Fruit fly (Drosophila melanogaster) whole organism, embryonic: ENCODE data around the gene Enoph.

Experiments
- Abd-B ChIP-seq: fragments of 200-800 bp; sonication (Bioruptor generic); optimal IDR thresholded peaks from 2 replicates; lab custom pipeline; 2018; ENCODE audit warnings: missing biosample characterization, mild to moderate bottlenecking, missing genetic modification characterization, moderate library complexity
- Ada2b ChIP-seq: fragments of 200-800 bp; sonication (Bioruptor generic); IDR thresholded peaks from 2 replicates; pipeline ENCODE4 v1.3.6; 2022; ENCODE audit warnings: missing biosample characterization, missing genetic modification characterization
- B-H1 ChIP-seq: fragments of 200-800 bp; sonication (Bioruptor generic); IDR thresholded peaks from 3 replicates; pipeline ENCODE4 v1.3.6; 2022; ENCODE audit warnings: missing biosample characterization, missing genetic modification characterization
- CG12155 ChIP-seq: fragments of 200-800 bp; sonication (Bioruptor generic); optimal IDR thresholded peaks from 3 replicates; lab custom pipeline; 2016; ENCODE audit warnings: missing biosample characterization, missing genetic modification characterization
- CG14014 ChIP-seq: fragments of 200-800 bp; sonication (Bioruptor generic); IDR thresholded peaks from 2 replicates; pipeline ENCODE4 v1.3.6; 2022; ENCODE audit warnings: missing biosample characterization, missing genetic modification characterization
- CG14441 ChIP-seq: fragments of 200-800 bp; sonication (Bioruptor generic); IDR thresholded peaks from 2 replicates; pipeline ENCODE4 v1.3.6; 2022; ENCODE audit warnings: missing biosample characterization, missing genetic modification characterization
- CG18476 ChIP-seq: fragments of 200-800 bp; sonication (Bioruptor generic); optimal IDR thresholded peaks from 2 replicates; lab custom pipeline; 2016; ENCODE audit warnings: missing biosample characterization, mild to moderate bottlenecking, missing genetic modification characterization
- CG2678 ChIP-seq: fragments of 200-800 bp; sonication (Bioruptor generic); optimal IDR thresholded peaks from 3 replicates; lab custom pipeline; 2019; ENCODE audit warnings: missing biosample characterization, mild to moderate bottlenecking, missing genetic modification characterization, moderate library complexity
- CG3065 ChIP-seq: fragments of 200-800 bp; sonication (Bioruptor generic); optimal IDR thresholded peaks from 2 replicates; lab custom pipeline; 2016; ENCODE audit warnings: missing biosample characterization, missing genetic modification characterization
- CG32532 ChIP-seq: fragments of 200-800 bp; sonication (Bioruptor generic); IDR thresholded peaks from 2 replicates; pipeline ENCODE4 v1.3.6; 2022; ENCODE audit warnings: missing biosample characterization, missing genetic modification characterization
- CG33213 ChIP-seq: fragments of 200-800 bp; sonication (Bioruptor generic); optimal IDR thresholded peaks from 3 replicates; lab custom pipeline; 2016; ENCODE audit warnings: missing biosample characterization, missing genetic modification characterization
- CG4360 ChIP-seq: fragments of 200-800 bp; sonication (Bioruptor generic); IDR thresholded peaks from 2 replicates; pipeline ENCODE4 v1.3.6; 2022; ENCODE audit warnings: missing biosample characterization, missing genetic modification characterization
- CG4404 ChIP-seq: fragments of 200-800 bp; sonication (Bioruptor generic); IDR thresholded peaks from 2 replicates; pipeline ENCODE4 v1.3.6; 2022; ENCODE audit warnings: missing biosample characterization, missing genetic modification characterization
- CG4854 ChIP-seq: fragments of 200-800 bp; sonication (Bioruptor generic); optimal IDR thresholded peaks from 2 replicates; lab custom pipeline; 2016; ENCODE audit warnings: missing biosample characterization, missing genetic modification characterization, inconsistent platforms
- CG7271 ChIP-seq: fragments of 200-800 bp; sonication (Bioruptor generic); optimal IDR thresholded peaks from 2 replicates; lab custom pipeline; 2018; ENCODE audit warnings: missing biosample characterization, mild to moderate bottlenecking, missing genetic modification characterization, moderate library complexity
- CG7963 ChIP-seq: fragments of 200-800 bp; sonication (Bioruptor generic); IDR thresholded peaks from 3 replicates; pipeline ENCODE4 v1.3.6; 2022; ENCODE audit warnings: missing biosample characterization, missing genetic modification characterization; ENCODE audit not compliant: partially characterized antibody
- CrebB ChIP-seq: fragments of 200-800 bp; sonication (Bioruptor generic); optimal IDR thresholded peaks from 3 replicates; lab custom pipeline; 2018; ENCODE audit warnings: missing biosample characterization, mild to moderate bottlenecking, missing genetic modification characterization
- Doc2 ChIP-seq: fragments of 200-800 bp; sonication (Bioruptor generic); IDR thresholded peaks from 2 replicates; pipeline ENCODE4 v1.3.6; 2022; ENCODE audit warnings: missing biosample characterization, missing genetic modification characterization
- Ets97D ChIP-seq: fragments of 200-800 bp; sonication (Bioruptor generic); optimal IDR thresholded peaks from 3 replicates; lab custom pipeline; 2016; ENCODE audit warnings: missing biosample characterization, missing genetic modification characterization
- HLH3B ChIP-seq: fragments of 200-800 bp; sonication (Bioruptor generic); IDR thresholded peaks from 2 replicates; pipeline ENCODE4 v1.3.6; 2022; ENCODE audit warnings: missing biosample characterization, missing genetic modification characterization
- Hsf ChIP-seq: fragments of 200-800 bp; sonication (Bioruptor generic); optimal IDR thresholded peaks from 3 replicates; lab custom pipeline; 2016; ENCODE audit warnings: missing biosample characterization, missing genetic modification characterization
- Meics ChIP-seq: fragments of 200-800 bp; sonication (Bioruptor generic); optimal IDR thresholded peaks from 2 replicates; lab custom pipeline; 2017; ENCODE audit warnings: missing biosample characterization, mild to moderate bottlenecking, missing genetic modification characterization
- Myb ChIP-seq: fragments of 200-800 bp; sonication (Bioruptor generic); optimal IDR thresholded peaks from 2 replicates; lab custom pipeline; 2016; ENCODE audit warnings: missing biosample characterization, missing genetic modification characterization
- NC2α ChIP-seq: fragments of 200-800 bp; sonication (Bioruptor generic); optimal IDR thresholded peaks from 2 replicates; lab custom pipeline; 2016; ENCODE audit warnings: missing biosample characterization, missing genetic modification characterization
- Scr ChIP-seq: fragments of 200-800 bp; sonication (Bioruptor generic); IDR thresholded peaks from 2 replicates; pipeline ENCODE4 v1.3.6; 2022; ENCODE audit warnings: missing biosample characterization, missing genetic modification characterization; ENCODE audit not compliant: partially characterized antibody
- Sox102F ChIP-seq: fragments of 200-800 bp; sonication (Bioruptor generic); optimal IDR thresholded peaks from 2 replicates; lab custom pipeline; 2018; ENCODE audit warnings: missing biosample characterization, mild to moderate bottlenecking, missing genetic modification characterization, moderate library complexity
- Stat92E ChIP-seq, 3 experiments: fragments of >200 bp in 2 of 3; fragments of 200-800 bp in 1 of 3; sonication (Bioruptor generic) in 1 of 3; optimal IDR thresholded peaks; 2 replicates each; lab custom pipeline; 2017 to 2019; ENCODE audit warnings: missing biosample characterization in 3 of 3, missing genetic modification characterization in 3 of 3, mild to moderate bottlenecking in 1 of 3, moderate library complexity in 1 of 3
- Trl ChIP-seq, 3 experiments: fragments of >200 bp in 2 of 3; fragments of 200-800 bp in 1 of 3; sonication (Bioruptor generic) in 1 of 3; optimal IDR thresholded peaks; 2 replicates in 1 of 3; 3 replicates in 2 of 3; lab custom pipeline; 2016 to 2017; ENCODE audit warnings: missing biosample characterization in 1 of 3, missing genetic modification characterization in 1 of 3
- al ChIP-seq: fragments of 200-800 bp; sonication (Bioruptor generic); IDR thresholded peaks from 2 replicates; pipeline ENCODE4 v1.3.6; 2022; ENCODE audit warnings: missing biosample characterization, missing genetic modification characterization
- bsh ChIP-seq, 2 experiments: fragments of 200-800 bp; sonication (Bioruptor generic); optimal IDR thresholded peaks; 2 replicates each; lab custom pipeline; 2017 to 2018; ENCODE audit warnings: mild to moderate bottlenecking in 2 of 2, missing biosample characterization in 2 of 2, missing genetic modification characterization in 2 of 2, moderate library complexity in 1 of 2
- chn ChIP-seq: fragments of 200-800 bp; sonication (Bioruptor generic); optimal IDR thresholded peaks from 2 replicates; lab custom pipeline; 2016; ENCODE audit warnings: missing biosample characterization, missing genetic modification characterization
- dan ChIP-seq: fragments of 200-800 bp; sonication (Bioruptor generic); IDR thresholded peaks from 2 replicates; pipeline ENCODE4 v1.3.6; 2022; ENCODE audit warnings: missing biosample characterization, missing genetic modification characterization
- dpn ChIP-seq, 2 experiments: fragments of 200-800 bp; sonication (Bioruptor generic); optimal IDR thresholded peaks; 3 replicates each; lab custom pipeline; 2016; ENCODE audit warnings: missing biosample characterization in 2 of 2, missing genetic modification characterization in 2 of 2
- ems ChIP-seq: fragments of 200-800 bp; sonication (Bioruptor generic); optimal IDR thresholded peaks from 3 replicates; lab custom pipeline; 2016; ENCODE audit warnings: missing biosample characterization, missing genetic modification characterization
- esg ChIP-seq: fragments of 200-800 bp; sonication (Bioruptor generic); conservative IDR thresholded peaks from 2 replicates; pipeline ENCODE4 v1.3.6; 2022; ENCODE audit warnings: missing biosample characterization, missing genetic modification characterization
- fru ChIP-seq: fragments of >200 bp; optimal IDR thresholded peaks from 2 replicates; lab custom pipeline; 2017
- gt ChIP-seq: fragments of 200-800 bp; sonication (Bioruptor generic); IDR thresholded peaks from 2 replicates; pipeline ENCODE4 v1.3.6; 2022; ENCODE audit warnings: missing biosample characterization, missing genetic modification characterization
- her ChIP-seq: fragments of 200-800 bp; sonication (Bioruptor generic); optimal IDR thresholded peaks from 2 replicates; lab custom pipeline; 2016; ENCODE audit warnings: missing biosample characterization, missing genetic modification characterization
- lilli ChIP-seq: fragments of 200-800 bp; sonication (Bioruptor generic); optimal IDR thresholded peaks from 3 replicates; lab custom pipeline; 2016; ENCODE audit warnings: missing biosample characterization, missing genetic modification characterization
- nerfin-1 ChIP-seq: fragments of 200-800 bp; sonication (Bioruptor generic); optimal IDR thresholded peaks from 3 replicates; lab custom pipeline; 2019; ENCODE audit warnings: missing biosample characterization, mild to moderate bottlenecking, missing genetic modification characterization, moderate library complexity
- nmo ChIP-seq: fragments of 200-800 bp; sonication (Bioruptor generic); optimal IDR thresholded peaks from 2 replicates; lab custom pipeline; 2018; ENCODE audit warnings: missing biosample characterization, mild to moderate bottlenecking, missing genetic modification characterization, moderate library complexity
- oc ChIP-seq: fragments of 200-800 bp; sonication (Bioruptor generic); optimal IDR thresholded peaks from 2 replicates; lab custom pipeline; 2018; ENCODE audit warnings: missing biosample characterization, mild to moderate bottlenecking, missing genetic modification characterization, moderate library complexity
- psq ChIP-seq: fragments of 200-800 bp; sonication (Bioruptor generic); optimal IDR thresholded peaks from 2 replicates; lab custom pipeline; 2017; ENCODE audit warnings: missing biosample characterization, missing genetic modification characterization
- repo ChIP-seq: fragments of 200-800 bp; sonication (Bioruptor generic); optimal IDR thresholded peaks from 2 replicates; lab custom pipeline; 2016; ENCODE audit warnings: missing biosample characterization, missing genetic modification characterization
- scrt ChIP-seq: fragments of 200-800 bp; sonication (Bioruptor generic); optimal IDR thresholded peaks from 2 replicates; lab custom pipeline; 2018; ENCODE audit warnings: missing biosample characterization, mild to moderate bottlenecking, missing genetic modification characterization, moderate library complexity
- so ChIP-seq: fragments of 200-800 bp; sonication (Bioruptor generic); IDR thresholded peaks from 3 replicates; pipeline ENCODE4 v1.3.6; 2022; ENCODE audit warnings: missing biosample characterization, missing genetic modification characterization
- sqz ChIP-seq: fragments of 200-800 bp; sonication (Bioruptor generic); optimal IDR thresholded peaks from 3 replicates; lab custom pipeline; 2018; ENCODE audit warnings: missing biosample characterization, mild to moderate bottlenecking, missing genetic modification characterization
- tll ChIP-seq, 2 experiments: fragments of 200-800 bp in 1 of 2; fragments of >200 bp in 1 of 2; sonication (Bioruptor generic) in 1 of 2; optimal IDR thresholded peaks; 2 replicates each; lab custom pipeline; 2017 to 2019; ENCODE audit warnings: missing biosample characterization in 2 of 2, missing genetic modification characterization in 2 of 2, mild to moderate bottlenecking in 1 of 2, moderate library complexity in 1 of 2
- tup ChIP-seq: fragments of 200-800 bp; sonication (Bioruptor generic); optimal IDR thresholded peaks from 2 replicates; lab custom pipeline; 2016; ENCODE audit warnings: missing biosample characterization, mild to moderate bottlenecking, missing genetic modification characterization, moderate library complexity
- usp ChIP-seq: fragments of >200 bp; optimal IDR thresholded peaks from 2 replicates; lab custom pipeline; 2017; ENCODE audit warnings: missing biosample characterization, missing genetic modification characterization
- yki ChIP-seq: fragments of >200 bp; optimal IDR thresholded peaks from 3 replicates; lab custom pipeline; 2018
- zen ChIP-seq: fragments of 200-800 bp; sonication (Bioruptor generic); optimal IDR thresholded peaks from 3 replicates; lab custom pipeline; 2018; ENCODE audit warnings: missing biosample characterization, mild to moderate bottlenecking, missing genetic modification characterization, moderate library complexity

Enoph gene

dm6 chr3R:5300620-5301019 lies 44.1 kb upstream of the Enoph start (continued):
- TF ChIP-seq CG32532 (GFP tag; lab: Robert Waterston, UW), result peak; percentile 59; the same call in 1 of the 2 replicates
- TF ChIP-seq her, result peak; percentile 43
- no peak for TF ChIP-seq Abd-B
- TF ChIP-seq CG4404 (GFP tag; lab: Robert Waterston, UW), result no peak
- TF ChIP-seq tup (GFP tag; lab: Kevin White, UChicago), result no peak
- peak; percentile 19 for TF ChIP-seq Hsf
- TF ChIP-seq Ets97D (GFP tag; lab: Kevin White, UChicago), result no peak
- TF ChIP-seq gt (GFP tag; lab: Robert Waterston, UW), result no peak
- no peak for TF ChIP-seq al
- TF ChIP-seq Scr (GFP tag; lab: Robert Waterston, UW), result no peak
- no peak for TF ChIP-seq scrt (GFP tag; lab: Kevin White, UChicago)
- no peak for TF ChIP-seq repo (GFP tag; lab: Kevin White, UChicago)
- no peak for TF ChIP-seq lilli (GFP tag; lab: Kevin White, UChicago)
- no peak for TF ChIP-seq sqz
- TF ChIP-seq CG18476, result no peak
- TF ChIP-seq so (GFP tag; lab: Robert Waterston, UW), result no peak
- TF ChIP-seq CG7963 (GFP tag; lab: Robert Waterston, UW), result no peak
- no peak for TF ChIP-seq CG4360
- TF ChIP-seq CrebB (tag; lab: Kevin White, UChicago), result no peak
- 0 out of 2 replicates have a peak, but pooled peaks have one; percentile 10 for TF ChIP-seq esg (GFP tag; lab: Robert Waterston, UW)
- TF ChIP-seq zen (tag; lab: Kevin White, UChicago), result no peak
- no peak for TF ChIP-seq Stat92E (GFP tag; optimal IDR thresholded peaks at IDR 0.05; lab: Kevin White, UChicago)
- no peak for TF ChIP-seq CG12155
- TF ChIP-seq dpn (GFP tag; optimal IDR thresholded peaks at IDR 0.05; lab: Kevin White, UChicago), result peak in 1 of 2 experiments; percentile 27
- no peak for TF ChIP-seq B-H1 (GFP tag; lab: Robert Waterston, UW)
- TF ChIP-seq CG4854, result no peak
- TF ChIP-seq Myb (GFP tag; lab: Kevin White, UChicago), result no peak
- no peak for TF ChIP-seq oc (tag; lab: Kevin White, UChicago)
- no peak for TF ChIP-seq dan (GFP tag; lab: Robert Waterston, UW)
- no peak for TF ChIP-seq ems
- no peak for TF ChIP-seq tll (GFP tag; optimal IDR thresholded peaks at IDR 0.05; lab: Kevin White, UChicago)
- no peak for TF ChIP-seq CG7271
- no peak for TF ChIP-seq psq
- no peak for TF ChIP-seq fru
- TF ChIP-seq CG14014 (GFP tag; lab: Robert Waterston, UW), result no peak
- TF ChIP-seq usp (GFP tag; lab: Kevin White, UChicago), result no peak
- TF ChIP-seq bsh (GFP tag; optimal IDR thresholded peaks at IDR 0.05; lab: Kevin White, UChicago), result peak in 1 of 2 experiments; percentile 30
- TF ChIP-seq Trl (optimal IDR thresholded peaks at IDR 0.05; lab: Kevin White, UChicago), result no peak
- TF ChIP-seq Trl (GFP tag; optimal IDR thresholded peaks at IDR 0.05; lab: Kevin White, UChicago), result peak; percentile 45
- TF ChIP-seq yki (lab: Kevin White, UChicago), result no peak
- TF ChIP-seq nerfin-1 (tag; lab: Kevin White, UChicago), result no peak
- peak; percentile 21 for TF ChIP-seq chn
- peak; percentile 62 for TF ChIP-seq CG14441 (GFP tag; lab: Robert Waterston, UW)
- TF ChIP-seq NC2α (GFP tag; lab: Kevin White, UChicago), result no peak
- no peak for TF ChIP-seq nmo
- no peak for TF ChIP-seq Ada2b (GFP tag; lab: Robert Waterston, UW)
- no peak for TF ChIP-seq CG33213
- peak; percentile 91 for TF ChIP-seq CG3065 (GFP tag; lab: Kevin White, UChicago)
- TF ChIP-seq CG2678, result peak; percentile 13
- peak; percentile 50 for TF ChIP-seq Meics (GFP tag; lab: Kevin White, UChicago)
- peak; percentile 11 for TF ChIP-seq Sox102F (GFP tag; lab: Kevin White, UChicago)
- no peak for TF ChIP-seq Doc2 (GFP tag; lab: Robert Waterston, UW)
- peak; percentile 22; the same call in 1 of the 2 replicates for TF ChIP-seq HLH3B
